Worm (Caenorhabditis elegans) whole organism, midembryonic: ENCODE results near the gene R03H10.2.

Experiments used
- T22C8.4 ChIP-seq: fragments of 200-800 bp; sonication (Bioruptor generic); IDR thresholded peaks from 2 replicates; pipeline ENCODE4 v1.3.6; 2022; ENCODE audit warnings: missing genetic modification characterization, missing compliant biosample characterization
- cog-1 ChIP-seq: sonication (generic microtip); optimal IDR thresholded peaks from 2 replicates; lab custom pipeline; 2016; ENCODE audit warnings: missing genetic modification characterization, missing compliant biosample characterization
- flt-1 ChIP-seq: fragments of 200-800 bp; sonication (Bioruptor generic); IDR thresholded peaks from 2 replicates; pipeline ENCODE4 v1.3.6; 2022; ENCODE audit warnings: missing genetic modification characterization, missing compliant biosample characterization
- med-1 ChIP-seq: sonication (generic microtip); optimal IDR thresholded peaks from 2 replicates; lab custom pipeline; 2017; ENCODE audit warnings: missing genetic modification characterization, mild to moderate bottlenecking, missing compliant biosample characterization, antibody characterized with exemption, missing genetic modification reagents; ENCODE audit not compliant: insufficient read depth
- tab-1 ChIP-seq: fragments of 200-800 bp; sonication (Bioruptor generic); IDR thresholded peaks from 2 replicates; pipeline ENCODE4 v1.3.6; 2022; ENCODE audit warnings: missing genetic modification characterization, missing compliant biosample characterization
- ztf-23 ChIP-seq: fragments of 200-800 bp; sonication (Bioruptor generic); IDR thresholded peaks from 2 replicates; pipeline ENCODE4 v1.3.6; 2022; ENCODE audit warnings: missing genetic modification reagents, missing genetic modification characterization, missing compliant biosample characterization

ce11 chrII:4152864-4153263, 2.7 kb upstream of the R03H10.2 start:
- no peak for TF ChIP-seq tab-1 (GFP tag; lab: Robert Waterston, UW)
- no peak for TF ChIP-seq flt-1 (GFP tag; lab: Robert Waterston, UW)
- no peak for TF ChIP-seq T22C8.4
- no peak for TF ChIP-seq med-1 (GFP tag; lab: Kevin White, UChicago)
- TF ChIP-seq ztf-23 (GFP tag; lab: Robert Waterston, UW): no peak
- TF ChIP-seq cog-1: no peak
